Worm (Caenorhabditis elegans): ENCODE data around the gene hgrs-1.

ce11 chrIV:8210300-8210699 is 4.5 kb upstream of the hgrs-1 start, which contains the start of gene C07G1.6:
- TF ChIP-seq tbx-37 (GFP tag; conservative IDR thresholded peaks at IDR 0.05) (no peak), ama-1 (optimal IDR thresholded peaks at IDR 0.05) (no peak), ceh-36 (tag; optimal IDR thresholded peaks at IDR 0.05) (no peak), ets-7 (tag; optimal IDR thresholded peaks at IDR 0.05) (no peak), aly-1 (tag; optimal IDR thresholded peaks at IDR 0.05) (no peak), ceh-13 (GFP tag; optimal IDR thresholded peaks at IDR 0.05) (no peak), B0310.2 (tag; optimal IDR thresholded peaks at IDR 0.05) (no peak), tra-4 (tag; optimal IDR thresholded peaks at IDR 0.05) (no peak), sea-1 (GFP tag; conservative IDR thresholded peaks at IDR 0.05) (no peak), flt-1 (GFP tag; IDR thresholded peaks at IDR 0.05) (no peak), scrt-1 (GFP tag; IDR thresholded peaks at IDR 0.05) (no peak)

All from whole organism, early embryonic.